Fruit fly (Drosophila melanogaster) whole organism, prepupa: ENCODE results near the gene fzo.

Experiments
- Blimp-1 ChIP-seq: fragments of 200-800 bp; sonication (Bioruptor generic); optimal IDR thresholded peaks from 3 replicates; lab custom pipeline; 2017; ENCODE audit warnings: missing biosample characterization, missing genetic modification characterization, mild to moderate bottlenecking, moderate library complexity, missing genetic modification reagents
- CG11294 ChIP-seq: fragments of 200-800 bp; sonication (Bioruptor generic); IDR thresholded peaks from 2 replicates; pipeline ENCODE4 v1.3.6; 2022; ENCODE audit warnings: missing biosample characterization, missing genetic modification characterization
- CG11762 ChIP-seq: fragments of 200-800 bp; sonication (Bioruptor generic); optimal IDR thresholded peaks from 3 replicates; lab custom pipeline; 2016; ENCODE audit warnings: missing biosample characterization, missing genetic modification characterization; ENCODE audit not compliant: insufficient read depth
- CG11902 ChIP-seq: fragments of 200-800 bp; sonication (Bioruptor generic); optimal IDR thresholded peaks from 3 replicates; lab custom pipeline; 2016; ENCODE audit warnings: missing biosample characterization, missing genetic modification characterization
- CG15336 ChIP-seq: fragments of 200-800 bp; sonication (Bioruptor generic); IDR thresholded peaks from 2 replicates; pipeline ENCODE4 v1.3.6; 2022; ENCODE audit warnings: missing biosample characterization, missing genetic modification characterization
- CG16779 ChIP-seq: fragments of 200-800 bp; sonication (Bioruptor generic); optimal IDR thresholded peaks from 3 replicates; lab custom pipeline; 2017; ENCODE audit warnings: missing biosample characterization, mild to moderate bottlenecking, missing genetic modification characterization
- CG3032 ChIP-seq: fragments of 200-800 bp; optimal IDR thresholded peaks from 2 replicates; lab custom pipeline; 2019; ENCODE audit warnings: missing biosample characterization, mild to moderate bottlenecking, missing genetic modification characterization, moderate library complexity
- CG31627 ChIP-seq: fragments of 200-800 bp; sonication (Bioruptor generic); optimal IDR thresholded peaks from 3 replicates; lab custom pipeline; 2016; ENCODE audit warnings: missing biosample characterization, missing genetic modification characterization
- CG34406 ChIP-seq: fragments of 200-800 bp; sonication (Bioruptor generic); optimal IDR thresholded peaks from 3 replicates; lab custom pipeline; 2016; ENCODE audit warnings: missing biosample characterization, missing genetic modification characterization
- CG3919 ChIP-seq: fragments of 200-800 bp; sonication (Bioruptor generic); optimal IDR thresholded peaks from 3 replicates; lab custom pipeline; 2016; ENCODE audit warnings: missing biosample characterization, missing genetic modification characterization
- CG4318 ChIP-seq: fragments of 200-800 bp; sonication (Bioruptor generic); optimal IDR thresholded peaks from 3 replicates; lab custom pipeline; 2017; ENCODE audit warnings: missing biosample characterization, mild to moderate bottlenecking, missing genetic modification characterization
- CG6276 ChIP-seq: fragments of 200-800 bp; sonication (Bioruptor generic); optimal IDR thresholded peaks from 2 replicates; lab custom pipeline; 2017; ENCODE audit warnings: missing biosample characterization, mild to moderate bottlenecking, missing genetic modification characterization
- CG6792 ChIP-seq: fragments of 200-800 bp; sonication (Bioruptor generic); optimal IDR thresholded peaks from 3 replicates; lab custom pipeline; 2016; ENCODE audit warnings: missing biosample characterization, missing genetic modification characterization
- CG6808 ChIP-seq: fragments of 200-800 bp; sonication (Bioruptor generic); optimal IDR thresholded peaks from 3 replicates; lab custom pipeline; 2017; ENCODE audit warnings: missing biosample characterization, missing genetic modification characterization, mild to moderate bottlenecking, moderate library complexity, missing genetic modification reagents
- CG8119 ChIP-seq: fragments of 200-800 bp; sonication (Bioruptor generic); IDR thresholded peaks from 3 replicates; pipeline ENCODE4 v1.3.6; 2022; ENCODE audit warnings: missing biosample characterization, missing genetic modification characterization
- CG8319 ChIP-seq: fragments of 200-800 bp; sonication (Bioruptor generic); optimal IDR thresholded peaks from 3 replicates; lab custom pipeline; 2016; ENCODE audit warnings: missing biosample characterization, missing genetic modification characterization
- CG8632 ChIP-seq: fragments of 200-800 bp; sonication (Bioruptor generic); optimal IDR thresholded peaks from 3 replicates; lab custom pipeline; 2016; ENCODE audit warnings: missing biosample characterization, missing genetic modification characterization
- CG9139 ChIP-seq: fragments of 200-800 bp; sonication (Bioruptor generic); optimal IDR thresholded peaks from 3 replicates; lab custom pipeline; 2017; ENCODE audit warnings: missing biosample characterization, mild to moderate bottlenecking, missing genetic modification characterization
- Eip75B ChIP-seq: fragments of 200-800 bp; sonication (Bioruptor generic); optimal IDR thresholded peaks from 3 replicates; lab custom pipeline; 2016; ENCODE audit warnings: missing biosample characterization, missing genetic modification characterization
- Eip78C ChIP-seq: fragments of 200-800 bp; sonication (Bioruptor generic); peaks from one replicate; lab custom pipeline; 2016; ENCODE audit warnings: missing biosample characterization, missing genetic modification characterization
- Eip93F ChIP-seq: fragments of 200-800 bp; sonication (Bioruptor generic); optimal IDR thresholded peaks from 2 replicates; lab custom pipeline; 2016; ENCODE audit warnings: missing biosample characterization, mild to moderate bottlenecking, missing genetic modification characterization
- Ets96B ChIP-seq: fragments of 200-800 bp; optimal IDR thresholded peaks from 2 replicates; lab custom pipeline; 2019; ENCODE audit warnings: missing biosample characterization, mild to moderate bottlenecking, missing genetic modification characterization, moderate library complexity
- Hr39 ChIP-seq: fragments of 200-800 bp; sonication (Bioruptor generic); optimal IDR thresholded peaks from 2 replicates; lab custom pipeline; 2016; ENCODE audit warnings: missing biosample characterization, missing genetic modification characterization
- Met ChIP-seq: fragments of 200-800 bp; sonication (Bioruptor generic); optimal IDR thresholded peaks from 3 replicates; lab custom pipeline; 2016; ENCODE audit warnings: missing biosample characterization, missing genetic modification characterization
- OdsH ChIP-seq: fragments of 200-800 bp; sonication (Bioruptor generic); optimal IDR thresholded peaks from 3 replicates; lab custom pipeline; 2016; ENCODE audit warnings: missing biosample characterization, missing genetic modification characterization
- Sox102F ChIP-seq: fragments of 200-800 bp; sonication (Bioruptor generic); optimal IDR thresholded peaks from 2 replicates; lab custom pipeline; 2016; ENCODE audit warnings: missing biosample characterization, mild to moderate bottlenecking, missing genetic modification characterization
- acj6 ChIP-seq: fragments of 200-800 bp; sonication (Bioruptor generic); optimal IDR thresholded peaks from 3 replicates; lab custom pipeline; 2016; ENCODE audit warnings: missing biosample characterization, missing genetic modification characterization
- cyc ChIP-seq: fragments of 200-800 bp; sonication (Bioruptor generic); optimal IDR thresholded peaks from 3 replicates; lab custom pipeline; 2016; ENCODE audit warnings: missing biosample characterization, missing genetic modification characterization
- eg ChIP-seq: fragments of 200-800 bp; sonication (Bioruptor generic); IDR thresholded peaks from 3 replicates; pipeline ENCODE4 v1.3.6; 2022; ENCODE audit warnings: missing biosample characterization, missing genetic modification characterization
- esn ChIP-seq: fragments of 200-800 bp; sonication (Bioruptor generic); optimal IDR thresholded peaks from 2 replicates; lab custom pipeline; 2016; ENCODE audit warnings: missing biosample characterization, mild to moderate bottlenecking, missing genetic modification characterization, moderate library complexity
- fd85E ChIP-seq: fragments of 200-800 bp; sonication (Bioruptor generic); optimal IDR thresholded peaks from 3 replicates; lab custom pipeline; 2016; ENCODE audit warnings: missing biosample characterization, missing genetic modification characterization
- fkh ChIP-seq: fragments of 200-800 bp; sonication (Bioruptor generic); optimal IDR thresholded peaks from 3 replicates; lab custom pipeline; 2017; ENCODE audit warnings: missing biosample characterization, mild to moderate bottlenecking, missing genetic modification characterization, moderate library complexity
- salr ChIP-seq, 2 experiments: fragments of 200-800 bp; sonication (Bioruptor generic); optimal IDR thresholded peaks; 3 replicates each; lab custom pipeline; 2016 to 2018; ENCODE audit warnings: missing biosample characterization in 2 of 2, missing genetic modification characterization in 2 of 2, mild to moderate bottlenecking in 1 of 2
- spab ChIP-seq: fragments of 200-800 bp; sonication (Bioruptor generic); optimal IDR thresholded peaks from 2 replicates; lab custom pipeline; 2017; ENCODE audit warnings: missing biosample characterization, mild to moderate bottlenecking, missing genetic modification characterization, missing genetic modification reagents
- ss ChIP-seq, 2 experiments: fragments of 200-800 bp; sonication (Bioruptor generic); optimal IDR thresholded peaks; 2 replicates in 1 of 2; 3 replicates in 1 of 2; lab custom pipeline; 2017 to 2018; ENCODE audit warnings: mild to moderate bottlenecking in 2 of 2, missing biosample characterization in 2 of 2, missing genetic modification characterization in 2 of 2, moderate library complexity in 1 of 2
- svp ChIP-seq: fragments of 200-800 bp; sonication (Bioruptor generic); peaks from one replicate; lab custom pipeline; 2016; ENCODE audit warnings: missing biosample characterization, missing genetic modification characterization
- topi ChIP-seq: fragments of 200-800 bp; sonication (Bioruptor generic); optimal IDR thresholded peaks from 3 replicates; lab custom pipeline; 2016; ENCODE audit warnings: missing biosample characterization, missing genetic modification characterization
- vri ChIP-seq: fragments of 200-800 bp; sonication (Bioruptor generic); optimal IDR thresholded peaks from 3 replicates; lab custom pipeline; 2016; ENCODE audit warnings: missing biosample characterization, mild to moderate bottlenecking, missing genetic modification characterization

Gene fzo

dm6 chr3R:23161288-23161870 lies 42.5 kb downstream of the fzo start, which contains the start of gene CG13829:
Gene CG13829, minus strand, starts transcription at chr3R:23161338.
- TF ChIP-seq acj6 (GFP tag; lab: Kevin White, UChicago) (no peak), CG9139 (GFP tag; lab: Kevin White, UChicago) (no peak), CG34406 (GFP tag; lab: Kevin White, UChicago) (no peak), CG3919 (GFP tag; lab: Kevin White, UChicago) (no peak), spab (GFP tag; lab: Kevin White, UChicago) (no peak), cyc (GFP tag; lab: Kevin White, UChicago) (no peak), CG8119 (GFP tag; lab: Robert Waterston, UW) (no peak), CG11762 (no peak), CG4318 (GFP tag; lab: Kevin White, UChicago) (no peak), OdsH (GFP tag; lab: Kevin White, UChicago) (no peak), CG15336 (GFP tag; lab: Robert Waterston, UW) (no peak), Blimp-1 (no peak), salr (GFP tag; optimal IDR thresholded peaks at IDR 0.05; lab: Kevin White, UChicago) (no peak), CG6792 (GFP tag; lab: Kevin White, UChicago) (no peak), Sox102F (GFP tag; lab: Kevin White, UChicago) (no peak), CG8319 (no peak), CG8632 (GFP tag; lab: Kevin White, UChicago) (no peak), fkh (no peak), CG31627 (GFP tag; lab: Kevin White, UChicago) (no peak), CG11902 (GFP tag; lab: Kevin White, UChicago) (no peak)
- TF ChIP-seq, all 60 proteins: peak for 0

- TF ChIP-seq esn (GFP tag; lab: Kevin White, UChicago) (peak; percentile 1), CG31627 (GFP tag; lab: Kevin White, UChicago) (peak; percentile 6), CG6808 (GFP tag; lab: Kevin White, UChicago) (no peak), CG6792 (GFP tag; lab: Kevin White, UChicago) (no peak), cyc (GFP tag; lab: Kevin White, UChicago) (no peak), Ets96B (tag; lab: Kevin White, UChicago) (no peak)
Observed at dm6 chr3R:23159289-23159956, 44.4 kb downstream of the fzo start, which contains the start of gene VhaAC39-2. Gene VhaAC39-2, minus strand, starts transcription at chr3R:23159316.

- TF ChIP-seq esn (GFP tag; lab: Kevin White, UChicago) (peak; percentile 33), CG34406 (GFP tag; lab: Kevin White, UChicago) (no peak), CG11294 (GFP tag; lab: Robert Waterston, UW) (no peak), svp (peak; percentile 63), salr (GFP tag; optimal IDR thresholded peaks at IDR 0.05; lab: Kevin White, UChicago) (no peak), CG8319 (no peak), CG6276 (GFP tag; lab: Kevin White, UChicago) (no peak), CG16779 (tag; lab: Kevin White, UChicago) (no peak), eg (no peak), Hr39 (GFP tag; lab: Kevin White, UChicago) (no peak), Eip75B (GFP tag; lab: Kevin White, UChicago) (no peak), Eip93F (GFP tag; lab: Kevin White, UChicago) (no peak), Eip78C (peak; percentile 60), OdsH (GFP tag; lab: Kevin White, UChicago) (no peak), Met (no peak), cyc (GFP tag; lab: Kevin White, UChicago) (no peak), ss (GFP tag; optimal IDR thresholded peaks at IDR 0.05; lab: Kevin White, UChicago) (no peak), Sox102F (GFP tag; lab: Kevin White, UChicago) (no peak), CG3032 (peak; percentile 9), vri (no peak), fd85E (GFP tag; lab: Kevin White, UChicago) (no peak), CG6792 (GFP tag; lab: Kevin White, UChicago) (no peak), acj6 (GFP tag; lab: Kevin White, UChicago) (no peak), topi (GFP tag; lab: Kevin White, UChicago) (no peak), CG8119 (GFP tag; lab: Robert Waterston, UW) (no peak)
- TF ChIP-seq, all 60 proteins: peak for 4
Observed at dm6 chr3R:23157664-23158151, 46.1 kb downstream of the fzo start, which contains the start of gene unk. Gene unk, minus strand, starts transcription at chr3R:23157862.
